ENCODE assay signal across 1 fruit fly cellular context in genomic region chr3R:29199807-29200693, dm6.
A peak's percentile ranks its signal among the peaks of the same experiment; 100 is the strongest.
TF ChIP-seq lines count a peak whose summit lies in the region.

Gene CG11899, plus strand, starts transcription at chr3R:29200454.

TF ChIP-seq in whole organism, embryonic, 481 proteins besides CTCF, POLR2A, EP300 and RAD21 (continued from another document):
- no peak for TF ChIP-seq CG13894 (tag; optimal IDR thresholded peaks at IDR 0.05; lab: Kevin White, UChicago)
- TF ChIP-seq CG9609 (GFP tag; optimal IDR thresholded peaks at IDR 0.05; lab: Kevin White, UChicago) = no peak
- peak; percentile 89 for TF ChIP-seq cwo (GFP tag; optimal IDR thresholded peaks at IDR 0.05; lab: Kevin White, UChicago)
- TF ChIP-seq Aef1 (GFP tag; IDR thresholded peaks at IDR 0.05; lab: Robert Waterston, UW) = no peak
- TF ChIP-seq Ssrp (tag; optimal IDR thresholded peaks at IDR 0.05; lab: Kevin White, UChicago) = no peak
- peak in 1 of 2 experiments; percentile 47 for TF ChIP-seq bsh (GFP tag; optimal IDR thresholded peaks at IDR 0.05; lab: Kevin White, UChicago)
- TF ChIP-seq CG9727 (GFP tag; optimal IDR thresholded peaks at IDR 0.05; lab: Kevin White, UChicago) = no peak
- TF ChIP-seq Rfx (GFP tag; IDR thresholded peaks at IDR 0.05; lab: Robert Waterston, UW) = peak; percentile 35; the same call in 1 of the 2 replicates
- no peak for TF ChIP-seq CG15269 (tag; optimal IDR thresholded peaks at IDR 0.05; lab: Kevin White, UChicago)
- peak; percentile 23; the same call in 1 of the 2 replicates for TF ChIP-seq lmd (GFP tag; IDR thresholded peaks at IDR 0.05; lab: Robert Waterston, UW)
- no peak for TF ChIP-seq Spps (tag; optimal IDR thresholded peaks at IDR 0.05; lab: Kevin White, UChicago)
- no peak for TF ChIP-seq Hsf (GFP tag; optimal IDR thresholded peaks at IDR 0.05; lab: Kevin White, UChicago)
- peak in 1 of 2 experiments; percentile 37 for TF ChIP-seq Hr78 (GFP tag; optimal IDR thresholded peaks at IDR 0.05; lab: Kevin White, UChicago)
- TF ChIP-seq row (GFP tag; IDR thresholded peaks at IDR 0.05; lab: Robert Waterston, UW) = 0 out of 3 replicates have a peak, but pooled peaks have one; percentile 12
- TF ChIP-seq CG12769 (tag; optimal IDR thresholded peaks at IDR 0.05; lab: Kevin White, UChicago) = no peak
- no peak for TF ChIP-seq pita (GFP tag; optimal IDR thresholded peaks at IDR 0.05; lab: Kevin White, UChicago)
- no peak for TF ChIP-seq eve (GFP tag; optimal IDR thresholded peaks at IDR 0.05; lab: Kevin White, UChicago)
- no peak for TF ChIP-seq Elba2 (GFP tag; optimal IDR thresholded peaks at IDR 0.05; lab: Kevin White, UChicago)
- no peak for TF ChIP-seq Nf-YB (GFP tag; optimal IDR thresholded peaks at IDR 0.05; lab: Kevin White, UChicago)
- no peak for TF ChIP-seq Nf-YA (GFP tag; IDR thresholded peaks at IDR 0.05; lab: Robert Waterston, UW)
- TF ChIP-seq tin (GFP tag; optimal IDR thresholded peaks at IDR 0.05; lab: Kevin White, UChicago) = peak; percentile 9
- TF ChIP-seq NK7.1 (GFP tag; optimal IDR thresholded peaks at IDR 0.05; lab: Kevin White, UChicago) = no peak
